Fruit fly (Drosophila melanogaster): ENCODE results near the gene dop.

dm6 chr3L:15536550-15536949 is 29.3 kb upstream of the dop start:
- no peak for TF ChIP-seq Pif1B (GFP tag; optimal IDR thresholded peaks at IDR 0.05)
- TF ChIP-seq CG34367 (tag; optimal IDR thresholded peaks at IDR 0.05) = no peak
- TF ChIP-seq CG8159 (tag; optimal IDR thresholded peaks at IDR 0.05) = no peak
- TF ChIP-seq Pif1A (GFP tag; optimal IDR thresholded peaks at IDR 0.05) = no peak
- TF ChIP-seq Snoo (tag; optimal IDR thresholded peaks at IDR 0.05) = no peak
- no peak for TF ChIP-seq gl (tag; optimal IDR thresholded peaks at IDR 0.05)
- TF ChIP-seq D1 (tag; optimal IDR thresholded peaks at IDR 0.05) = no peak
- no peak for TF ChIP-seq CG14655 (GFP tag; optimal IDR thresholded peaks at IDR 0.05)

Measured in whole organism, pupa.